Worm (Caenorhabditis elegans) whole organism, L4/young adult: ENCODE measurements around the gene idpc-1.

Experiments
- W03F9.2 ChIP-seq: fragments of 150-350 bp; optimal IDR thresholded peaks from 2 replicates; lab custom pipeline; 2014; ENCODE audit warnings: missing biosample characterization, missing genetic modification characterization
- dao-5 ChIP-seq: sonication (generic microtip); optimal IDR thresholded peaks from 2 replicates; lab custom pipeline; 2016; ENCODE audit warnings: missing genotype, missing genetic modification characterization, moderate library complexity, missing compliant biosample characterization
- him-1 ChIP-seq: sonication (generic microtip); optimal IDR thresholded peaks from 2 replicates; lab custom pipeline; 2016; ENCODE audit warnings: missing genotype, missing genetic modification reagents, missing genetic modification characterization, missing compliant biosample characterization

idpc-1 gene

ce11 chrIII:11459802-11460201 lies 32.8 kb downstream of the idpc-1 start:
- TF ChIP-seq him-1 (tag; lab: Kevin White, UChicago) (no peak), dao-5 (tag; lab: Kevin White, UChicago) (no peak), W03F9.2 (no peak)

- TF ChIP-seq him-1 (tag; lab: Kevin White, UChicago), result no peak
- no peak for TF ChIP-seq dao-5 (tag; lab: Kevin White, UChicago)
- no peak for TF ChIP-seq W03F9.2
These were observed 35.3 kb downstream of the idpc-1 start for ce11 chrIII:11462332-11462731.

- TF ChIP-seq him-1 (tag; lab: Kevin White, UChicago) (no peak), dao-5 (tag; lab: Kevin White, UChicago) (no peak), W03F9.2 (no peak)
These were observed 36.7 kb downstream of the idpc-1 start for ce11 chrIII:11463726-11464125.

- TF ChIP-seq him-1 (tag; lab: Kevin White, UChicago) (no peak), dao-5 (tag; lab: Kevin White, UChicago) (no peak), W03F9.2 (no peak)
These were observed 38.5 kb downstream of the idpc-1 start for ce11 chrIII:11465394-11465948.

- TF ChIP-seq W03F9.2 (no peak), him-1 (tag; lab: Kevin White, UChicago) (no peak), dao-5 (tag; lab: Kevin White, UChicago) (no peak)
These were observed 39.6 kb downstream of the idpc-1 start for ce11 chrIII:11466420-11467188.

- TF ChIP-seq dao-5 (tag; lab: Kevin White, UChicago) (no peak), W03F9.2 (no peak), him-1 (tag; lab: Kevin White, UChicago) (no peak)
These were observed 40.9 kb downstream of the idpc-1 start for ce11 chrIII:11467631-11468481.

ce11 chrIII:11470311-11470858 lies 43.4 kb downstream of the idpc-1 start, which contains the start of gene bed-2:
Gene bed-2 (minus strand): TSS chrIII:11470808.
- no peak for TF ChIP-seq W03F9.2
- no peak for TF ChIP-seq him-1 (tag; lab: Kevin White, UChicago)
- TF ChIP-seq dao-5 (tag; lab: Kevin White, UChicago), result no peak

- TF ChIP-seq W03F9.2, result no peak
- TF ChIP-seq dao-5 (tag; lab: Kevin White, UChicago), result no peak
- TF ChIP-seq him-1 (tag; lab: Kevin White, UChicago), result no peak
These were observed 44.3 kb downstream of the idpc-1 start for ce11 chrIII:11471336-11471735.

ce11 chrIII:11472861-11473260 lies 45.9 kb downstream of the idpc-1 start:
- no peak for TF ChIP-seq W03F9.2
- TF ChIP-seq him-1 (tag; lab: Kevin White, UChicago), result no peak
- TF ChIP-seq dao-5 (tag; lab: Kevin White, UChicago), result no peak

- no peak for TF ChIP-seq W03F9.2
- no peak for TF ChIP-seq him-1 (tag; lab: Kevin White, UChicago)
- TF ChIP-seq dao-5 (tag; lab: Kevin White, UChicago), result no peak
These were observed 47.8 kb downstream of the idpc-1 start for ce11 chrIII:11474674-11475306.

- no peak for TF ChIP-seq dao-5 (tag; lab: Kevin White, UChicago)
- no peak for TF ChIP-seq W03F9.2
- TF ChIP-seq him-1 (tag; lab: Kevin White, UChicago), result no peak
These were observed 50.3 kb downstream of the idpc-1 start for ce11 chrIII:11477307-11477706.
